Worm (Caenorhabditis elegans): ENCODE results near the gene K08E5.6.
A peak's percentile ranks its signal among the peaks of the same experiment; 100 is the strongest.

The K08E5.6 gene

DNA sequence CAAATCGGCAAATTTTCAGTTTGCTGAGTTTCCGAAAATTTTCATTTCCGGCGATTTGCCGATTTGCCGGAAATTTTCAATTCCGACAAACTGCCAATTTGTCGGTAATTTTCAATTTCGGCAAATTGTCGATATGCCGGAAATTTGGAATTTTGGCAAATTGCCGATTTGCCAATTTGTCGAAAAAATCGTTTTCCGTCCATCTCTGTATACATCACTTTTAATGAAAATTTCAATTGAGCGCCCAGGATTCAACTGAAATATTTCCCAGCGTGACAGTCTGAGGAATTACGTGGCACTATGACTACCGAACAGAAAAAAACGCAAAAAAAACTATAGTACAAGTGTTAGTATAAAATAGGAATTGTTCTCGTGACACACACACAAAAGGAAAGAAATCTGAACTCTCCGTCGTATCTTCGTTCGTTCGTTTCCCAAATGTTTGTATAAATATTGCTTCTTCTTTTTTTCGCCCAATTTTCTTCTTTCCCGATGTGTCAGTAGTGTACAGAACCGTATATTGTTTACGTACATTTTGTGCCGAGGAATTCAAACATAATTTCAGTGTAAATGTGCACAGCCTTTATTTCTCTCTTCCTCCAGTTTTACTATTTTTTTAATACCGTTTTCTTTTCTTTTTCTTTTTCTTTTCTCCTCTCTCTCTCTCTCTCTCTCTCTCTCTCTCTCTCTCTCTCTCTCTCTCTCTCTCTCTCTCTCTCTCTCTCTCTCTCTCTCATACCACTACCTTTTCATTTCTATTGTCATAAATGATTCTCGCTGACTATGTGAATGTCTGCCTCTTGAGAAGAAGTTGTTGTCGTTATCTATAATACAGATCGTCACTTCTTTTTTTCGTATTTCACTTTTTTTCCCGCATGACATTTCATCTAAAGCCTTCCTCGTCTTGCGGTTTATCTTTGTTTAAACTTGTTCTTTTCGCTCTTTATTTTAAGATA, 8.1 kb upstream of the K08E5.6 start (continued):
- no peak for TF ChIP-seq daf-16 (GFP tag; optimal IDR thresholded peaks at IDR 0.05)
- peak; percentile 65 for TF ChIP-seq daf-16 (tag; optimal IDR thresholded peaks at IDR 0.05)
- TF ChIP-seq dmd-8 (GFP tag; IDR thresholded peaks at IDR 0.05): no peak
- 0 out of 2 replicates have a peak, but pooled peaks have one; percentile 8 for TF ChIP-seq arid-1 (GFP tag; conservative IDR thresholded peaks at IDR 0.05)
- TF ChIP-seq unc-62 (GFP tag; optimal IDR thresholded peaks at IDR 0.05 in 1 of 2): peak in 1 of 2 experiments; percentile 68
- TF ChIP-seq unc-62 (tag; optimal IDR thresholded peaks at IDR 0.05): no peak
- TF ChIP-seq nhr-10 (tag; optimal IDR thresholded peaks at IDR 0.05): no peak
- TF ChIP-seq ceh-20 (GFP tag; IDR thresholded peaks at IDR 0.05): no peak
- TF ChIP-seq ama-1 (optimal IDR thresholded peaks at IDR 0.05): no peak
- TF ChIP-seq jun-1 (tag; optimal IDR thresholded peaks at IDR 0.05): peak; percentile 17
- TF ChIP-seq aha-1 (tag): peak; percentile 87
- TF ChIP-seq nhr-28 (tag; optimal IDR thresholded peaks at IDR 0.05): peak; percentile 73
- TF ChIP-seq skn-1 (tag; optimal IDR thresholded peaks at IDR 0.05): no peak
- no peak for TF ChIP-seq madf-9 (GFP tag; conservative IDR thresholded peaks at IDR 0.05)
- peak; percentile 75 for TF ChIP-seq pqm-1 (tag; optimal IDR thresholded peaks at IDR 0.05)
- peak; percentile 40 for TF ChIP-seq T20F7.1 (GFP tag; optimal IDR thresholded peaks at IDR 0.05)
- TF ChIP-seq saeg-2 (GFP tag; IDR thresholded peaks at IDR 0.05): no peak
- TF ChIP-seq daf-12 (tag; optimal IDR thresholded peaks at IDR 0.05): no peak
- TF ChIP-seq mdl-1 (tag; optimal IDR thresholded peaks at IDR 0.05): peak in 1 of 2 experiments; percentile 29
- no peak for TF ChIP-seq tag-97 (GFP tag; IDR thresholded peaks at IDR 0.05)
- no peak for TF ChIP-seq lin-1 (GFP tag; IDR thresholded peaks at IDR 0.05)
- no peak for TF ChIP-seq madf-5 (GFP tag; IDR thresholded peaks at IDR 0.05)
- no peak for TF ChIP-seq zfp-3 (GFP tag; conservative IDR thresholded peaks at IDR 0.05)
- no peak for TF ChIP-seq gei-8 (GFP tag; optimal IDR thresholded peaks at IDR 0.05)
- no peak for TF ChIP-seq vab-7 (GFP tag; IDR thresholded peaks at IDR 0.05)
- no peak for TF ChIP-seq ztf-7 (tag; optimal IDR thresholded peaks at IDR 0.05)

DNA sequence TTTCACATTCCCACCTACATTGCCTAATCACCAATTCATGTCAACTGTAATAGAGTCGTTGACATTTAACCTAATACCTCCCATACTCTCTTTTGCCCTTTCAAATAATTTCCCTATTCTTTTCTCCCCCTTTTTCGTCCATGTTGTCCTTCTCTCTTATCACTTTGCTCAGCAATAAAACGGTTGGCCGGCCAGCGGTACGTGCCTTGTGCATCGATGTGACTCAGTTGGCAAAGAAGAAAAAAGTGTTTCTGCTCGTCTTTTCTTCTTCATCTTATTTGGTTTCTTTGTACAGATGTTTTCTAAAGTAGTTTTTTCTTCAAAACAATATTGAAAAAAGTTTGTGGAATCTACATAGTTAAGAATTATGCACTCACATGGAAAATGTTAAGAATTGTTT, 6.3 kb upstream of the K08E5.6 start:
- peak; percentile 9 for TF ChIP-seq nhr-28 (tag; optimal IDR thresholded peaks at IDR 0.05)
- TF ChIP-seq snpc-4 (tag; optimal IDR thresholded peaks at IDR 0.05): no peak
- no peak for TF ChIP-seq ztf-7 (tag; optimal IDR thresholded peaks at IDR 0.05)
- no peak for TF ChIP-seq daf-16 (GFP tag; optimal IDR thresholded peaks at IDR 0.05)
- TF ChIP-seq daf-16 (tag; optimal IDR thresholded peaks at IDR 0.05): peak; percentile 55
- no peak for TF ChIP-seq gei-8 (GFP tag; optimal IDR thresholded peaks at IDR 0.05)
- no peak for TF ChIP-seq snpc-1.2 (GFP tag; IDR thresholded peaks at IDR 0.05)
- peak in 1 of 2 experiments; percentile 3 for TF ChIP-seq unc-62 (GFP tag; optimal IDR thresholded peaks at IDR 0.05 in 1 of 2)
- no peak for TF ChIP-seq unc-62 (tag; optimal IDR thresholded peaks at IDR 0.05)
- peak; percentile 68 for TF ChIP-seq nhr-6 (tag; optimal IDR thresholded peaks at IDR 0.05)
- no peak for TF ChIP-seq F44E2.7 (GFP tag; IDR thresholded peaks at IDR 0.05)
- no peak for TF ChIP-seq mep-1 (tag; optimal IDR thresholded peaks at IDR 0.05)
- TF ChIP-seq hlh-11 (tag; optimal IDR thresholded peaks at IDR 0.05): peak; percentile 52
- TF ChIP-seq dve-1 (tag; optimal IDR thresholded peaks at IDR 0.05; ENCODE audit: insufficient read depth): peak; percentile 52
- TF ChIP-seq jun-1 (tag; optimal IDR thresholded peaks at IDR 0.05): no peak
- peak; percentile 43 for TF ChIP-seq pqm-1 (tag; optimal IDR thresholded peaks at IDR 0.05)

DNA sequence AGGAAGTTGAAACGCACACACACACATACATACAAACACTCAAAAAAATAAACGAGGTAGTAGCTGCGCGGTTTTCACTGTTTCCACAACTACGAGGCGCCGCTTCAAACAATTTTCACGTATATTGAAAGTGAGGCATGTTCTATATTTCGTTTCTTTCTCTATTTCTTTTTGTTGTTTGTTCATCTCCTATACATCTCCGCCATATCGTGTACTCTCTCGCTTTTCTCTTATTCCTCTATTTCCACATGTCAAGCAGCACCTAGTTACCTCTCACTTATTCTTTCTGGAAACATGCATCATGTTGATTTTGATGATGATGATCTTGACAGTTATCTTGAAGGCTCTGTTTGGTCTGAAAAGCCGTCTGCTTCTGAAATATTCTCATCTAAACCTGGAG, 4.1 kb upstream of the K08E5.6 start, which contains the start of gene ZK1128.7:
TSS of gene ZK1128.7 (plus strand) at position 229 of the 400 bp plus-strand sequence.
- TF ChIP-seq lsy-2 (tag; optimal IDR thresholded peaks at IDR 0.05) (peak in 1 of 2 experiments; percentile 28), hif-1 (tag; optimal IDR thresholded peaks at IDR 0.05) (peak in 1 of 2 experiments; percentile 27), aha-1 (tag) (peak; percentile 89), mxl-3 (GFP tag; optimal IDR thresholded peaks at IDR 0.05) (peak; percentile 9), attf-4 (tag; optimal IDR thresholded peaks at IDR 0.05) (no peak), hlh-30 (tag; optimal IDR thresholded peaks at IDR 0.05; ENCODE audit: insufficient read depth) (peak; percentile 8), saeg-2 (GFP tag; IDR thresholded peaks at IDR 0.05) (no peak), dve-1 (tag; optimal IDR thresholded peaks at IDR 0.05; ENCODE audit: insufficient read depth) (peak; percentile 6), unc-62 (GFP tag; optimal IDR thresholded peaks at IDR 0.05 in 1 of 2) (peak in 1 of 2 experiments; percentile 39), unc-62 (tag; optimal IDR thresholded peaks at IDR 0.05) (no peak)
